Worm (Caenorhabditis elegans): ENCODE measurements around the gene C49F5.6.

DNA sequence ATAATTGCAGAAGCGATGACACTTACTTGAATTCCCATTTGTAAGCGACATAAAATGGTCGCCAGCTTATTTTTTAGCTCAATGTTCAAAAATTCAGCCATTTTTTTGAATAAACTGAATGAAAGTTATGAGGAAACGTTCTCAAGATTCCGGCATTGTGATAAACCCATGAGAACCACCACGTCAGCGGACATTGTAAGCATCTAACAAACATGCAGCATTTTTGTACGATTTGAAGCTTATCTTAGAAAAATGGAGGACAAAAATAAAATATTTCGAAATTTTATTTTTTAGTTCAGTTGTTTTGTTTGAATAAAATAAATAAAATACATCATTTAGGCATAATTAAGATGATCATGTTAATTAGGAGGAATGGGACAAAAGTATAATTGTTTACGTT, 34.9 kb upstream of the C49F5.6 start, which contains the start of gene T08D10.4:
- TF ChIP-seq pqm-1 (tag; optimal IDR thresholded peaks at IDR 0.05) (no peak), nhr-67 (tag; optimal IDR thresholded peaks at IDR 0.05) (no peak), elt-2 (tag; optimal IDR thresholded peaks at IDR 0.05) (no peak), nhr-11 (tag; optimal IDR thresholded peaks at IDR 0.05) (no peak), nhr-76 (tag; optimal IDR thresholded peaks at IDR 0.05) (no peak), unc-62 (GFP tag; optimal IDR thresholded peaks at IDR 0.05) (no peak), ztf-11 (tag; optimal IDR thresholded peaks at IDR 0.05) (no peak)
